Fruit fly (Drosophila melanogaster) whole organism, wandering third instar larva: ENCODE data around the gene CG3164.

Experiments
- CG9705 ChIP-seq: fragments of 200-800 bp; sonication (Bioruptor generic); optimal IDR thresholded peaks from 2 replicates; lab custom pipeline; 2018; ENCODE audit warnings: missing biosample characterization, mild to moderate bottlenecking, missing genetic modification characterization
- GATAd ChIP-seq: sonication (Bioruptor generic); optimal IDR thresholded peaks from 2 replicates; lab custom pipeline; 2016; ENCODE audit warnings: missing biosample characterization, missing genetic modification characterization
- Hnf4 ChIP-seq: fragments of 200-800 bp; sonication (Bioruptor generic); optimal IDR thresholded peaks from 2 replicates; lab custom pipeline; 2016; ENCODE audit warnings: missing biosample characterization, mild to moderate bottlenecking, missing genetic modification characterization
- Hr78 ChIP-seq: fragments of >200 bp; optimal IDR thresholded peaks from 2 replicates; lab custom pipeline; 2017; ENCODE audit warnings: missing biosample characterization, missing genetic modification characterization
- OdsH ChIP-seq: fragments of 200-800 bp; sonication (Bioruptor generic); optimal IDR thresholded peaks from 2 replicates; lab custom pipeline; 2016; ENCODE audit warnings: missing biosample characterization, mild to moderate bottlenecking, missing genetic modification characterization
- Rel ChIP-seq, 2 experiments: fragments of 200-800 bp; sonication (Bioruptor generic) in 1 of 2; optimal IDR thresholded peaks; 2 replicates in 1 of 2; 3 replicates in 1 of 2; lab custom pipeline; 2016 to 2019; ENCODE audit warnings: mild to moderate bottlenecking in 2 of 2, missing biosample characterization in 2 of 2, missing genetic modification characterization in 2 of 2, moderate library complexity in 1 of 2
- br ChIP-seq: fragments of 200-800 bp; sonication (Bioruptor generic); optimal IDR thresholded peaks from 2 replicates; lab custom pipeline; 2016; ENCODE audit warnings: missing biosample characterization, missing genetic modification characterization
- brk ChIP-seq: fragments of 200-800 bp; sonication (Bioruptor generic); optimal IDR thresholded peaks from 2 replicates; lab custom pipeline; 2016; ENCODE audit warnings: missing biosample characterization, mild to moderate bottlenecking, missing genetic modification characterization
- ey ChIP-seq: fragments of 200-800 bp; sonication (Bioruptor generic); optimal IDR thresholded peaks from 2 replicates; lab custom pipeline; 2016; ENCODE audit warnings: missing biosample characterization, missing genetic modification characterization
- lola ChIP-seq: fragments of >200 bp; optimal IDR thresholded peaks from 2 replicates; lab custom pipeline; 2017; ENCODE audit warnings: missing biosample characterization, missing genetic modification characterization
- pan ChIP-seq: fragments of >200 bp; optimal IDR thresholded peaks from 2 replicates; lab custom pipeline; 2017
- psq ChIP-seq: fragments of 200-800 bp; sonication (Bioruptor generic); optimal IDR thresholded peaks from 3 replicates; lab custom pipeline; 2017; ENCODE audit warnings: missing biosample characterization, mild to moderate bottlenecking, missing genetic modification characterization, moderate library complexity

- TF ChIP-seq GATAd (GFP tag; lab: Kevin White, UChicago) (no peak), ey (no peak), CG9705 (GFP tag; lab: Kevin White, UChicago) (no peak), Rel (GFP tag; optimal IDR thresholded peaks at IDR 0.05; lab: Kevin White, UChicago) (no peak), Rel (tag; optimal IDR thresholded peaks at IDR 0.05; lab: Kevin White, UChicago) (no peak), pan (lab: Kevin White, UChicago) (no peak), psq (GFP tag; lab: Kevin White, UChicago) (no peak), br (GFP tag; lab: Kevin White, UChicago) (no peak), OdsH (GFP tag; lab: Kevin White, UChicago) (no peak), lola (GFP tag; lab: Kevin White, UChicago) (no peak), Hr78 (GFP tag; lab: Kevin White, UChicago) (no peak), brk (GFP tag; lab: Kevin White, UChicago) (no peak), Hnf4 (GFP tag; lab: Kevin White, UChicago) (no peak)
These were observed 32.6 kb upstream of the CG3164 start for dm6 chr2L:163229-163628.
